Fruit fly (Drosophila melanogaster): ENCODE results near the gene InR.

- TF ChIP-seq psq (optimal IDR thresholded peaks at IDR 0.05) (no peak), usp (GFP tag; optimal IDR thresholded peaks at IDR 0.05) (no peak), EcR (GFP tag; optimal IDR thresholded peaks at IDR 0.05) (no peak), pan (optimal IDR thresholded peaks at IDR 0.05) (no peak), CG8478 (optimal IDR thresholded peaks at IDR 0.05) (no peak), Dll (optimal IDR thresholded peaks at IDR 0.05) (no peak)
Measured at dm6 chr3R:21594417-21594892, 24.7 kb downstream of the InR start.

Data from whole organism.